Worm (Caenorhabditis elegans): ENCODE measurements around the gene T26C5.3.

- no peak for TF ChIP-seq scrt-1 (GFP tag; IDR thresholded peaks at IDR 0.05)
- TF ChIP-seq F13C5.2 (tag; optimal IDR thresholded peaks at IDR 0.05), result no peak
- no peak for TF ChIP-seq ama-1 (optimal IDR thresholded peaks at IDR 0.05)
- TF ChIP-seq tbx-11 (GFP tag; IDR thresholded peaks at IDR 0.05), result no peak
- TF ChIP-seq ets-7 (tag; optimal IDR thresholded peaks at IDR 0.05), result no peak
Observed at ce11 chrII:9280846-9281245, 44.5 kb downstream of the T26C5.3 start.

Data from whole organism, early embryonic.